Worm (Caenorhabditis elegans) whole organism, young adult: ENCODE results near the gene hif-1.
A peak's percentile ranks its signal among the peaks of the same experiment; 100 is the strongest.

ENCODE experiments used
- C06A6.2 ChIP-seq: fragments of 200-800 bp; sonication (Bioruptor generic); conservative IDR thresholded peaks from 2 replicates; pipeline ENCODE4 v1.3.6; 2022; ENCODE audit warnings: missing genetic modification characterization, missing compliant biosample characterization
- C17E4.6 ChIP-seq: fragments of 200-800 bp; sonication (Bioruptor generic); IDR thresholded peaks from 2 replicates; pipeline ENCODE4 v1.3.6; 2022; ENCODE audit warnings: missing genetic modification reagents, missing genetic modification characterization, missing compliant biosample characterization
- D2030.7 ChIP-seq: fragments of 200-800 bp; sonication (Bioruptor generic); IDR thresholded peaks from 2 replicates; pipeline ENCODE4 v1.3.6; 2022; ENCODE audit warnings: missing genetic modification reagents, missing genetic modification characterization, missing compliant biosample characterization
- F10E7.11 ChIP-seq: sonication (generic microtip); optimal IDR thresholded peaks from 2 replicates; lab custom pipeline; 2017; ENCODE audit warnings: mild to moderate bottlenecking, missing genetic modification characterization, moderate library complexity, missing compliant biosample characterization
- F22D6.2 ChIP-seq: sonication (generic microtip); optimal IDR thresholded peaks from 2 replicates; lab custom pipeline; 2016; ENCODE audit warnings: mild to moderate bottlenecking, missing genetic modification characterization, missing compliant biosample characterization
- F52B5.7 ChIP-seq: sonication (generic microtip); optimal IDR thresholded peaks from 2 replicates; lab custom pipeline; 2016; ENCODE audit warnings: mild to moderate bottlenecking, missing genetic modification characterization, missing compliant biosample characterization
- F57C9.4 ChIP-seq: sonication (generic microtip); optimal IDR thresholded peaks from 2 replicates; lab custom pipeline; 2017; ENCODE audit warnings: mild to moderate bottlenecking, missing genetic modification characterization, missing compliant biosample characterization
- T26A5.8 ChIP-seq: sonication (generic microtip); optimal IDR thresholded peaks from 2 replicates; lab custom pipeline; 2016; ENCODE audit warnings: missing genetic modification characterization, missing compliant biosample characterization
- Y56A3A.18 ChIP-seq: fragments of 200-800 bp; sonication (Bioruptor generic); IDR thresholded peaks from 2 replicates; pipeline ENCODE4 v1.3.6; 2022; ENCODE audit warnings: missing genetic modification reagents, missing genetic modification characterization, missing compliant biosample characterization
- Y95B8A.8 ChIP-seq: fragments of 200-800 bp; sonication (Bioruptor generic); IDR thresholded peaks from 2 replicates; pipeline ENCODE4 v1.3.6; 2022; ENCODE audit warnings: missing genetic modification reagents, missing genetic modification characterization, missing compliant biosample characterization
- attf-3 ChIP-seq: fragments of 200-800 bp; sonication (Bioruptor generic); conservative IDR thresholded peaks from 2 replicates; pipeline ENCODE4 v1.3.6; 2022; ENCODE audit warnings: missing genetic modification reagents, missing genetic modification characterization, missing compliant biosample characterization
- attf-5 ChIP-seq: fragments of 200-800 bp; sonication (Bioruptor generic); optimal IDR thresholded peaks from 2 replicates; lab custom pipeline; 2018; ENCODE audit warnings: mild to moderate bottlenecking, missing genetic modification characterization, missing compliant biosample characterization
- attf-6 ChIP-seq: fragments of 200-800 bp; sonication (Bioruptor generic); IDR thresholded peaks from 2 replicates; pipeline ENCODE4 v1.3.6; 2022; ENCODE audit warnings: missing genetic modification reagents, missing genetic modification characterization, missing compliant biosample characterization
- bed-1 ChIP-seq: fragments of 200-800 bp; sonication (Bioruptor generic); IDR thresholded peaks from 2 replicates; pipeline ENCODE4 v1.3.6; 2022; ENCODE audit warnings: missing genetic modification reagents, missing genetic modification characterization, missing compliant biosample characterization
- ccch-3 ChIP-seq: fragments of 200-800 bp; sonication (Bioruptor generic); optimal IDR thresholded peaks from 2 replicates; lab custom pipeline; 2018; ENCODE audit warnings: mild to moderate bottlenecking, missing genetic modification characterization, missing compliant biosample characterization
- cebp-1 ChIP-seq, 2 experiments: fragments of 200-800 bp in 1 of 2; sonication (Bioruptor generic) in 1 of 2; sonication (generic microtip) in 1 of 2; IDR thresholded peaks in 1 of 2; optimal IDR thresholded peaks in 1 of 2; 2 replicates each; pipeline versions ENCODE4 v1.3.6 to Lab custom; 2017 to 2022; ENCODE audit warnings: missing compliant biosample characterization in 2 of 2, missing genetic modification characterization in 2 of 2, mild to moderate bottlenecking in 1 of 2, missing genetic modification reagents in 1 of 2, moderate library complexity in 1 of 2
- ceh-40 ChIP-seq: fragments of 200-800 bp; sonication (Bioruptor generic); IDR thresholded peaks from 2 replicates; pipeline ENCODE4 v1.3.6; 2022; ENCODE audit warnings: missing genetic modification characterization, missing compliant biosample characterization
- ceh-79 ChIP-seq: sonication (generic microtip); optimal IDR thresholded peaks from 2 replicates; lab custom pipeline; 2017; ENCODE audit warnings: mild to moderate bottlenecking, missing genetic modification characterization, missing compliant biosample characterization
- ceh-91 ChIP-seq: fragments of 200-800 bp; sonication (Bioruptor generic); IDR thresholded peaks from 2 replicates; pipeline ENCODE4 v1.3.6; 2022; ENCODE audit warnings: missing genetic modification reagents, missing genetic modification characterization, missing compliant biosample characterization
- die-1 ChIP-seq: sonication (generic microtip); optimal IDR thresholded peaks from 2 replicates; lab custom pipeline; 2016; ENCODE audit warnings: missing genotype, mild to moderate bottlenecking, missing genetic modification characterization, missing compliant biosample characterization
- ets-4 ChIP-seq: fragments of 200-800 bp; sonication (Bioruptor generic); optimal IDR thresholded peaks from 2 replicates; lab custom pipeline; 2018; ENCODE audit warnings: mild to moderate bottlenecking, missing genetic modification characterization, missing compliant biosample characterization
- fkh-3 ChIP-seq: sonication (generic microtip); optimal IDR thresholded peaks from 2 replicates; lab custom pipeline; 2016; ENCODE audit warnings: mild to moderate bottlenecking, missing genetic modification characterization, missing compliant biosample characterization
- hlh-26 ChIP-seq: fragments of 200-800 bp; sonication (Bioruptor generic); conservative IDR thresholded peaks from 2 replicates; pipeline ENCODE4 v1.3.6; 2022; ENCODE audit warnings: missing genetic modification reagents, missing genetic modification characterization, missing compliant biosample characterization
- hmg-1.2 ChIP-seq: fragments of 200-800 bp; sonication (Bioruptor generic); IDR thresholded peaks from 2 replicates; pipeline ENCODE4 v1.3.6; 2022; ENCODE audit warnings: missing genetic modification reagents, missing genetic modification characterization, missing compliant biosample characterization
- hsf-1 ChIP-seq: fragments of 200-800 bp; sonication (Bioruptor generic); IDR thresholded peaks from 2 replicates; pipeline ENCODE4 v1.3.6; 2022; ENCODE audit warnings: missing genetic modification reagents, missing genetic modification characterization, missing compliant biosample characterization
- lin-40 ChIP-seq: sonication (generic microtip); optimal IDR thresholded peaks from 2 replicates; lab custom pipeline; 2016; ENCODE audit warnings: missing genetic modification characterization, mild to moderate bottlenecking, missing compliant biosample characterization, missing genotype, missing genetic modification reagents
- lsy-27 ChIP-seq: sonication (generic microtip); optimal IDR thresholded peaks from 2 replicates; lab custom pipeline; 2017; ENCODE audit warnings: missing genetic modification characterization, mild to moderate bottlenecking, missing compliant biosample characterization, antibody characterized with exemption, missing genotype, borderline replicate concordance; ENCODE audit not compliant: insufficient read depth
- madf-10 ChIP-seq: sonication (generic microtip); optimal IDR thresholded peaks from 2 replicates; lab custom pipeline; 2016; ENCODE audit warnings: mild to moderate bottlenecking, missing genetic modification characterization, missing compliant biosample characterization
- mxl-1 ChIP-seq: sonication (generic microtip); optimal IDR thresholded peaks from 2 replicates; lab custom pipeline; 2016; ENCODE audit warnings: missing genetic modification characterization, missing compliant biosample characterization
- nfya-2 ChIP-seq: fragments of 200-800 bp; sonication (Bioruptor generic); IDR thresholded peaks from 2 replicates; pipeline ENCODE4 v1.3.6; 2022; ENCODE audit warnings: missing genetic modification reagents, missing genetic modification characterization, missing compliant biosample characterization
- pha-4 ChIP-seq: fragments of 150-350 bp; sonication (generic microtip); optimal IDR thresholded peaks from 2 replicates; lab custom pipeline; 2014; ENCODE audit warnings: missing biosample characterization, missing genetic modification reagents, missing genetic modification characterization
- snpc-1.1 ChIP-seq: sonication (generic microtip); optimal IDR thresholded peaks from 2 replicates; lab custom pipeline; 2017; ENCODE audit warnings: missing genetic modification characterization, mild to moderate bottlenecking, missing compliant biosample characterization, antibody characterized with exemption, moderate library complexity, missing genotype, missing genetic modification reagents; ENCODE audit not compliant: insufficient read depth
- snpc-1.3 ChIP-seq: sonication (generic microtip); optimal IDR thresholded peaks from 2 replicates; lab custom pipeline; 2017; ENCODE audit warnings: missing genetic modification characterization, mild to moderate bottlenecking, missing compliant biosample characterization, antibody characterized with exemption, moderate library complexity, missing genotype, missing genetic modification reagents; ENCODE audit not compliant: insufficient read depth
- snpc-3.4 ChIP-seq: sonication (generic microtip); optimal IDR thresholded peaks from 2 replicates; lab custom pipeline; 2017; ENCODE audit warnings: missing genetic modification characterization, mild to moderate bottlenecking, missing compliant biosample characterization, antibody characterized with exemption, moderate library complexity, missing genotype, missing genetic modification reagents
- snpc-4 ChIP-seq, 5 experiments: fragments of 150-350 bp in 1 of 5; sonication (generic microtip) in 4 of 5; optimal IDR thresholded peaks; 2 replicates each; lab custom pipeline; 2014 to 2018; ENCODE audit warnings: missing genetic modification characterization in 5 of 5, missing biosample characterization in 3 of 5, antibody characterized with exemption in 2 of 5, mild to moderate bottlenecking in 2 of 5, missing compliant biosample characterization in 2 of 5, missing genotype in 2 of 5, moderate library complexity in 2 of 5, missing genetic modification reagents in 1 of 5
- tbp1 ChIP-seq: fragments of 200-800 bp; sonication (Bioruptor generic); optimal IDR thresholded peaks from 2 replicates; lab custom pipeline; 2018; ENCODE audit warnings: mild to moderate bottlenecking, missing genetic modification characterization, missing compliant biosample characterization
- xnd-1 ChIP-seq: sonication (generic microtip); optimal IDR thresholded peaks from 2 replicates; lab custom pipeline; 2016; ENCODE audit warnings: missing genotype, missing genetic modification reagents, missing genetic modification characterization, missing compliant biosample characterization
- ztf-22 ChIP-seq: fragments of 200-800 bp; sonication (Bioruptor generic); optimal IDR thresholded peaks from 2 replicates; lab custom pipeline; 2018; ENCODE audit warnings: mild to moderate bottlenecking, missing genetic modification characterization, moderate library complexity, missing compliant biosample characterization
- ztf-26 ChIP-seq: sonication (generic microtip); optimal IDR thresholded peaks from 2 replicates; lab custom pipeline; 2017; ENCODE audit warnings: missing genetic modification characterization, missing compliant biosample characterization
- ztf-28 ChIP-seq: fragments of 200-800 bp; sonication (Bioruptor generic); IDR thresholded peaks from 2 replicates; pipeline ENCODE4 v1.3.6; 2022; ENCODE audit warnings: missing genetic modification reagents, missing genetic modification characterization, missing compliant biosample characterization

Gene hif-1

DNA sequence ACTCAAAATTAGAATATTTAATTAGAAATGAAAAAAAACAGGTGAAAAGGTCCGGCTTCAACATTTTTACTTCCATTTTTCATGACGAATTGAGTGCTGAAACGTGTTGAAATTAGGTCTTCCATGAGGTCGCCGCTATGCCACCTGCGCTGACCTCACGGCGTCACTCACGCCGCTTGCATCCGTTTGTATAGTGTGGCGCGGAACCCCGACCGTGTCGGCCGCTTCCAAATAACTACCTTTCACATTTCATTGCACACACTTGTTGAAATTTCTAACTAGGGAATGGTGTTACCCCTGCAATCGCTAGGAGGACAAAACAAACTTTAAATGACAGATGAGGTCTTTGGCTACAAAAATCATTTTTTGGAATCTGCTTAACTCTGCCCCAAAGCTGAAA is 23.3 kb downstream of the hif-1 start:
- TF ChIP-seq hmg-1.2 (GFP tag; lab: Robert Waterston, UW) (peak; percentile 78), snpc-4 (GFP tag; optimal IDR thresholded peaks at IDR 0.05; lab: Kevin White, UChicago) (peak; percentile 65), snpc-4 (tag; optimal IDR thresholded peaks at IDR 0.05; lab: Kevin White, UChicago) (peak; percentile 76 to 96 (median 89)), ztf-28 (GFP tag; lab: Robert Waterston, UW) (0 out of 2 replicates have a peak, but pooled peaks have one; percentile 52), D2030.7 (GFP tag; lab: Robert Waterston, UW) (0 out of 2 replicates have a peak, but pooled peaks have one; percentile 39), snpc-1.1 (peak; percentile 81), tbp1 (GFP tag; lab: Kevin White, UChicago) (peak; percentile 43)

- no peak for TF ChIP-seq Y95B8A.8 (GFP tag; lab: Robert Waterston, UW)
- TF ChIP-seq die-1 (tag; lab: Kevin White, UChicago): no peak
- no peak for TF ChIP-seq snpc-4 (GFP tag; optimal IDR thresholded peaks at IDR 0.05; lab: Kevin White, UChicago)
- no peak for TF ChIP-seq snpc-4 (tag; optimal IDR thresholded peaks at IDR 0.05; lab: Kevin White, UChicago)
Measured at ce11 chrV:20807038-20807437, 26.8 kb downstream of the hif-1 start, which contains the start of gene Y44A6D.6. Gene Y44A6D.6 (plus strand): TSS chrV:20807338.

ce11 chrV:20813646-20814045 is 33.4 kb downstream of the hif-1 start:
- TF ChIP-seq snpc-3.4 (tag; lab: Kevin White, UChicago) (no peak), nfya-2 (GFP tag; lab: Robert Waterston, UW) (no peak), hmg-1.2 (GFP tag; lab: Robert Waterston, UW) (no peak), attf-5 (no peak), ztf-26 (tag; lab: Kevin White, UChicago) (no peak)

ce11 chrV:20814424-20814823 is 34.2 kb downstream of the hif-1 start, which contains the start of gene Y44A6D.7:
Gene Y44A6D.7 (plus strand): TSS chrV:20814724.
- TF ChIP-seq pha-4 (no peak), T26A5.8 (no peak), madf-10 (tag; lab: Kevin White, UChicago) (no peak), C17E4.6 (GFP tag; lab: Robert Waterston, UW) (no peak), F22D6.2 (tag; lab: Kevin White, UChicago) (no peak), F52B5.7 (tag; lab: Kevin White, UChicago) (no peak), F57C9.4 (tag; lab: Kevin White, UChicago) (no peak), tbp1 (GFP tag; lab: Kevin White, UChicago) (no peak), hlh-26 (GFP tag; lab: Robert Waterston, UW) (no peak), snpc-1.3 (tag; lab: Kevin White, UChicago) (no peak), cebp-1 (GFP tag; IDR thresholded peaks at IDR 0.05; lab: Robert Waterston, UW) (no peak), cebp-1 (tag; optimal IDR thresholded peaks at IDR 0.05; lab: Kevin White, UChicago) (no peak), ceh-79 (tag; lab: Kevin White, UChicago) (no peak), lsy-27 (tag; lab: Kevin White, UChicago) (no peak), C06A6.2 (GFP tag; lab: Robert Waterston, UW) (no peak), bed-1 (GFP tag; lab: Robert Waterston, UW) (no peak), lin-40 (tag; lab: Kevin White, UChicago) (no peak), ccch-3 (GFP tag; lab: Kevin White, UChicago) (no peak), ets-4 (GFP tag; lab: Kevin White, UChicago) (no peak)

DNA sequence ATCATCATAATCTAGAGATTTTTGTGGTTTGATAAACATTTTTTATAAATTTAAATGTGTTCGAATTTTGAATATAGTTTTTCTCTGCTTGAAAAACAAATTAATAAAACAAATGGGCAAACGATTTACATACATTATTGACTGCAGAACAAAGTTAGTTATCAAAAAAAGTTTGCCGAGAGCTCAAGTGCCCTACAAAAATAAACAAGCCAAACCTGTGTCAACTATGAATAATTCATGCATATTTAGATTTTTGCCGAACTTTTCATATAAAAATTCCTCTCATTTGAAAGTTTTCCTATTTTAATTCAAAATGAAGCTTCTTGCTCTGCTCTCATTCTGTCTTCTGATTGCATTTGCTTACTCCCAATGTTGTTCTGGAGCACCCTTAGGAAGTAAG is 35.6 kb downstream of the hif-1 start, which contains the start of gene sshk-1:
sshk-1 (plus strand) TSS at position 301 of the 400 bp plus-strand sequence.
- TF ChIP-seq cebp-1 (GFP tag; IDR thresholded peaks at IDR 0.05; lab: Robert Waterston, UW) (no peak), cebp-1 (tag; optimal IDR thresholded peaks at IDR 0.05; lab: Kevin White, UChicago) (no peak), ztf-22 (no peak), mxl-1 (no peak), ceh-91 (GFP tag; lab: Robert Waterston, UW) (no peak), ceh-40 (no peak), F22D6.2 (tag; lab: Kevin White, UChicago) (no peak), Y56A3A.18 (GFP tag; lab: Robert Waterston, UW) (no peak), attf-3 (no peak), F10E7.11 (no peak), attf-6 (GFP tag; lab: Robert Waterston, UW) (no peak), xnd-1 (no peak), fkh-3 (tag; lab: Kevin White, UChicago) (no peak), hsf-1 (GFP tag; lab: Robert Waterston, UW) (no peak)
